Fruit fly (Drosophila melanogaster) S2 (cell line): ENCODE measurements around the gene Trhn.

ENCODE experiments used
- CG8478 ChIP-seq: fragments of >200 bp; optimal IDR thresholded peaks from 2 replicates; lab custom pipeline; 2018
- CTCF ChIP-seq, 2 experiments: fragments of >200 bp; optimal IDR thresholded peaks; 2 replicates each; lab custom pipeline; 2018

- TF ChIP-seq CTCF (optimal IDR thresholded peaks at IDR 0.05; lab: Kevin White, UChicago): no peak
- TF ChIP-seq CG8478: no peak
Measured at dm6 chr3L:1152540-1153348, 40.2 kb downstream of the Trhn start.
